Worm (Caenorhabditis elegans) whole organism, L2 larva: ENCODE measurements around the gene ZK512.10.

ENCODE experiments used
- R02D3.7 ChIP-seq: fragments of 150-350 bp; optimal IDR thresholded peaks from 2 replicates; lab custom pipeline; 2014; ENCODE audit warnings: missing biosample characterization, missing genetic modification characterization
- ZK546.5 ChIP-seq: sonication (generic microtip); optimal IDR thresholded peaks from 2 replicates; lab custom pipeline; 2017; ENCODE audit warnings: missing biosample characterization, missing genetic modification characterization
- alr-1 ChIP-seq: fragments of 150-350 bp; optimal IDR thresholded peaks from 2 replicates; lab custom pipeline; 2014; ENCODE audit warnings: missing biosample characterization, missing genetic modification characterization
- blmp-1 ChIP-seq: sonication (generic microtip); optimal IDR thresholded peaks from 2 replicates; lab custom pipeline; 2017; ENCODE audit warnings: missing genetic modification characterization, mild to moderate bottlenecking, missing compliant biosample characterization, antibody characterized with exemption, moderate library complexity; ENCODE audit not compliant: insufficient read depth
- ceh-82 ChIP-seq: fragments of 150-350 bp; optimal IDR thresholded peaks from 2 replicates; lab custom pipeline; 2014; ENCODE audit warnings: missing biosample characterization, missing genetic modification characterization
- crh-2 ChIP-seq: sonication (generic microtip); optimal IDR thresholded peaks from 2 replicates; lab custom pipeline; 2017; ENCODE audit warnings: missing biosample characterization, missing genetic modification characterization
- dmd-4 ChIP-seq: sonication (generic microtip); optimal IDR thresholded peaks from 2 replicates; lab custom pipeline; 2017; ENCODE audit warnings: missing biosample characterization, missing genetic modification characterization
- egl-27 ChIP-seq: sonication (generic microtip); optimal IDR thresholded peaks from 3 replicates; lab custom pipeline; 2017; ENCODE audit warnings: missing biosample characterization, missing genetic modification reagents, missing genetic modification characterization
- elt-3 ChIP-seq: sonication (generic microtip); optimal IDR thresholded peaks from 2 replicates; lab custom pipeline; 2017; ENCODE audit warnings: missing biosample characterization, missing genetic modification characterization
- fos-1 ChIP-seq: fragments of 150-350 bp; optimal IDR thresholded peaks from 2 replicates; lab custom pipeline; 2014; ENCODE audit warnings: missing biosample characterization, missing genetic modification characterization
- gmeb-1 ChIP-seq: fragments of 150-350 bp; optimal IDR thresholded peaks from 2 replicates; lab custom pipeline; 2014; ENCODE audit warnings: missing biosample characterization, missing genetic modification characterization
- lin-13 ChIP-seq: fragments of 150-350 bp; optimal IDR thresholded peaks from 2 replicates; lab custom pipeline; 2014; ENCODE audit warnings: missing biosample characterization, missing genetic modification reagents, missing genetic modification characterization
- lsy-2 ChIP-seq, 2 experiments: fragments of 150-350 bp in 1 of 2; sonication (generic microtip) in 1 of 2; optimal IDR thresholded peaks; 2 replicates each; lab custom pipeline; 2014 to 2017; ENCODE audit warnings: missing biosample characterization in 2 of 2, missing genetic modification characterization in 2 of 2
- mbf-1 ChIP-seq: sonication (generic microtip); optimal IDR thresholded peaks from 2 replicates; lab custom pipeline; 2017; ENCODE audit warnings: missing biosample characterization, missing genetic modification characterization
- mdl-1 ChIP-seq, 2 experiments: fragments of 150-350 bp in 1 of 2; sonication (generic microtip) in 1 of 2; optimal IDR thresholded peaks; 2 replicates each; lab custom pipeline; 2017; ENCODE audit warnings: missing biosample characterization in 2 of 2, missing genetic modification characterization in 2 of 2
- nhr-10 ChIP-seq: sonication (generic microtip); optimal IDR thresholded peaks from 2 replicates; lab custom pipeline; 2017; ENCODE audit warnings: missing biosample characterization, missing genetic modification characterization
- nhr-11 ChIP-seq: fragments of 150-350 bp; optimal IDR thresholded peaks from 2 replicates; lab custom pipeline; 2014; ENCODE audit warnings: missing biosample characterization, missing genetic modification characterization
- nhr-23 ChIP-seq: fragments of 150-350 bp; optimal IDR thresholded peaks from 2 replicates; lab custom pipeline; 2014; ENCODE audit warnings: missing biosample characterization, missing genetic modification reagents, missing genetic modification characterization
- nhr-237 ChIP-seq: fragments of 150-350 bp; optimal IDR thresholded peaks from 2 replicates; lab custom pipeline; 2014; ENCODE audit warnings: missing biosample characterization, missing genetic modification characterization
- nhr-6 ChIP-seq: fragments of 150-350 bp; optimal IDR thresholded peaks from 2 replicates; lab custom pipeline; 2014; ENCODE audit warnings: missing biosample characterization, missing genetic modification characterization
- peb-1 ChIP-seq: fragments of 150-350 bp; optimal IDR thresholded peaks from 2 replicates; lab custom pipeline; 2014; ENCODE audit warnings: missing biosample characterization, missing genetic modification characterization
- skn-1 ChIP-seq: sonication (generic microtip); optimal IDR thresholded peaks from 2 replicates; lab custom pipeline; 2017; ENCODE audit warnings: missing biosample characterization, missing genetic modification characterization
- sma-3 ChIP-seq: sonication (generic microtip); optimal IDR thresholded peaks from 2 replicates; lab custom pipeline; 2016; ENCODE audit warnings: missing genetic modification reagents, missing genetic modification characterization, missing compliant biosample characterization
- sma-9 ChIP-seq, 2 experiments: fragments of 150-350 bp in 1 of 2; sonication (generic microtip) in 1 of 2; optimal IDR thresholded peaks; 2 replicates each; lab custom pipeline; 2014 to 2016; ENCODE audit warnings: missing genetic modification characterization in 2 of 2, mild to moderate bottlenecking in 1 of 2, missing biosample characterization in 1 of 2, missing compliant biosample characterization in 1 of 2, missing genetic modification reagents in 1 of 2, moderate library complexity in 1 of 2
- snpc-4 ChIP-seq: fragments of 150-350 bp; optimal IDR thresholded peaks from 2 replicates; lab custom pipeline; 2014; ENCODE audit warnings: missing biosample characterization, missing genetic modification characterization
- unc-39 ChIP-seq: fragments of 150-350 bp; optimal IDR thresholded peaks from 2 replicates; lab custom pipeline; 2014; ENCODE audit warnings: missing biosample characterization, missing genetic modification characterization
- unc-55 ChIP-seq: fragments of 150-350 bp; sonication (generic microtip); optimal IDR thresholded peaks from 3 replicates; lab custom pipeline; 2014; ENCODE audit warnings: missing biosample characterization, missing genetic modification reagents, missing genetic modification characterization
- unc-62 ChIP-seq: fragments of 150-350 bp; optimal IDR thresholded peaks from 2 replicates; lab custom pipeline; 2014; ENCODE audit warnings: missing biosample characterization, missing genetic modification reagents, missing genetic modification characterization
- zag-1 ChIP-seq: fragments of 150-350 bp; optimal IDR thresholded peaks from 2 replicates; lab custom pipeline; 2014; ENCODE audit warnings: missing biosample characterization, missing genetic modification characterization
- ztf-1 ChIP-seq: fragments of 200-800 bp; sonication (Bioruptor generic); conservative IDR thresholded peaks from 2 replicates; pipeline ENCODE4 v1.3.6; 2022; ENCODE audit warnings: missing genetic modification characterization, missing compliant biosample characterization
- ztf-11 ChIP-seq: sonication (generic microtip); optimal IDR thresholded peaks from 2 replicates; lab custom pipeline; 2017; ENCODE audit warnings: missing biosample characterization, missing genetic modification characterization
- ztf-4 ChIP-seq: fragments of 150-350 bp; optimal IDR thresholded peaks from 2 replicates; lab custom pipeline; 2014; ENCODE audit warnings: missing biosample characterization, missing genetic modification characterization

The ZK512.10 gene

ce11 chrIII:9153809-9154208 lies 23.1 kb downstream of the ZK512.10 start, which contains the start of gene nhl-1:
TSS of gene nhl-1 (minus strand) at chrIII:9153909.
- no peak for TF ChIP-seq zag-1
- no peak for TF ChIP-seq nhr-6 (tag; lab: Kevin White, UChicago)
- TF ChIP-seq ztf-4 (tag; lab: Kevin White, UChicago), result no peak
- no peak for TF ChIP-seq unc-55 (GFP tag; lab: Kevin White, UChicago)
- no peak for TF ChIP-seq alr-1 (tag; lab: Kevin White, UChicago)
- TF ChIP-seq R02D3.7 (tag; lab: Kevin White, UChicago), result no peak
- no peak for TF ChIP-seq nhr-237 (tag; lab: Kevin White, UChicago)
- TF ChIP-seq lin-13 (GFP tag; lab: Kevin White, UChicago), result no peak
- TF ChIP-seq fos-1, result no peak
- no peak for TF ChIP-seq nhr-10 (tag; lab: Kevin White, UChicago)
- no peak for TF ChIP-seq dmd-4 (tag; lab: Kevin White, UChicago)

DNA sequence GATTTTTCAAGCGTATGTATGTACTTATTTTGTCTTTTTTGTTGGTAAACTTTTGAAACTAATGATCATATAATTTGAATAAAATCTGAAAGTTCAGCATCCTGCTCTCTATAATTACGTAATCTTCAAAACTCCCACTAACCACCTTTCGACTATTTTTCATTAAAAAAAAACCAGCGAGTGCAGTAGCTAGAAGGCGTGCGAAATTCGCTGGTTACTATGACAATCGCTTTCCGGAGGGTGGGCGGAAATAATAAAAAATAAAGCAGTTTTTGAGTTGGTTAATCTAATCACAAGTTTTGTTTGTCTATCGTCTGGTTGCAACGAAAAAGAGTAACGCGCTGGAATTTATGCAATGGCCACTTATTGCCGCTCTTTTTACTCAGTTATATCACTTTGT lies 24.1 kb downstream of the ZK512.10 start, which contains the start of gene irld-34:
Gene irld-34, plus strand, starts transcription at position 301 of the 400 bp plus-strand sequence.
- TF ChIP-seq sma-9 (GFP tag; optimal IDR thresholded peaks at IDR 0.05; lab: Kevin White, UChicago) (no peak), sma-9 (tag; optimal IDR thresholded peaks at IDR 0.05; lab: Kevin White, UChicago) (no peak), elt-3 (tag; lab: Kevin White, UChicago) (no peak), peb-1 (tag; lab: Kevin White, UChicago) (no peak)

ce11 chrIII:9161553-9161952 lies 30.9 kb downstream of the ZK512.10 start, which contains the start of gene ptr-9:
TSS of gene ptr-9 (minus strand) at chrIII:9161653.
- TF ChIP-seq zag-1 (no peak), blmp-1 (tag; lab: Kevin White, UChicago) (no peak), ZK546.5 (tag; lab: Kevin White, UChicago) (no peak), peb-1 (tag; lab: Kevin White, UChicago) (no peak), elt-3 (tag; lab: Kevin White, UChicago) (no peak), nhr-6 (tag; lab: Kevin White, UChicago) (no peak), ztf-1 (GFP tag; lab: Robert Waterston, UW) (no peak), nhr-23 (tag; lab: Kevin White, UChicago) (no peak), unc-55 (GFP tag; lab: Kevin White, UChicago) (no peak)

DNA sequence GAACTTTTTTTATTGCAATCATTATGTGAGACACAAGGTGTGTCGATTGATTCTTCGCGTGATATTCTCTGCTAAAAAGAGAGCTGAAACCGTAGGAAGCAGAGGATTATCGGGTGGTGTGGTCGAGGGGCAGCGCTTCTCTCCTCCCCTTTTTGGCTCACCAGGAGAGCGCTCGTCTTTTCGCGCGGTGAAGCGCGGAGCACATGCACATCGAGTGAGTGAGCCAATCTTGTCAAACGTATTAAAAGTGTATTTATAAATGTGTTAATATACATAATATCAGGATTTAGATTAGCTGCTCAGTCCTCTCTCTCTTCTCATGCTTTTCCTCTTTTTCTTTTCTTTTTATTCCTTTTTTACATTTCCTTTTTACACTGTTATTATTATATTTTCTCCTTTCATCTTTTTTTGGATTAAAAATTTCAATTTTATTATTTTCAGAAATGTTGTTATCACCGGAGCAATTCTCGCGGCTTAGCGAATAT lies 32.0 kb downstream of the ZK512.10 start, which contains the start of gene dgk-3:
Gene dgk-3, plus strand, starts transcription at position 435 of the 485 bp plus-strand sequence.
- TF ChIP-seq unc-55 (GFP tag; lab: Kevin White, UChicago), result no peak
- no peak for TF ChIP-seq skn-1 (tag; lab: Kevin White, UChicago)
- no peak for TF ChIP-seq ztf-1 (GFP tag; lab: Robert Waterston, UW)
- TF ChIP-seq egl-27 (tag; lab: Kevin White, UChicago), result no peak
- no peak for TF ChIP-seq gmeb-1
- TF ChIP-seq sma-3, result no peak
- no peak for TF ChIP-seq ceh-82 (tag; lab: Kevin White, UChicago)
- TF ChIP-seq ztf-11 (tag; lab: Kevin White, UChicago), result no peak
- TF ChIP-seq blmp-1 (tag; lab: Kevin White, UChicago), result no peak
- no peak for TF ChIP-seq dmd-4 (tag; lab: Kevin White, UChicago)
- no peak for TF ChIP-seq mdl-1 (tag; optimal IDR thresholded peaks at IDR 0.05; lab: Kevin White, UChicago)

DNA sequence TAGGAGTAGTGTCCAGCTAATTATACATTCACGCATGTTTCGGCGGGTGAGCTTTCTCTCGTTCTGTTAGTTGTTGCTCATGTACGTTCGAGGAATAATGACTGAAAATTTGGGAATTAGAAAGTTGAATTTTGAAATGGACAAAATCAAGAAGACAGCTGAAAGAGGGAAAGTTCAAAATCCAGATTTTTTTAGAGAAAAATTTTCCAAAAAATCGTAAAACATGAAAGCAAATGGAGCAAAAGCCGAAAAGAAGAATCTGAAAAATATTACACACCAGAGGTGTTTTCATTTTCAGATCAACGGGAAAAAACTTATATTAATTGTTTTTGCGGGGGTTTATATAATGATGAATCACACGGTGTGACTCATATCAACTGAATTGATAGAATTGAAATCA lies 42.0 kb downstream of the ZK512.10 start, which contains the start of gene ina-1:
Gene ina-1, minus strand, starts transcription at position 101 of the 400 bp plus-strand sequence.
- no peak for TF ChIP-seq nhr-11 (tag; lab: Kevin White, UChicago)
- no peak for TF ChIP-seq snpc-4 (tag; lab: Kevin White, UChicago)
- TF ChIP-seq peb-1 (tag; lab: Kevin White, UChicago), result no peak
- TF ChIP-seq mbf-1, result no peak
- no peak for TF ChIP-seq crh-2 (tag; lab: Kevin White, UChicago)
- no peak for TF ChIP-seq alr-1 (tag; lab: Kevin White, UChicago)
- no peak for TF ChIP-seq unc-62
- no peak for TF ChIP-seq unc-39 (tag; lab: Kevin White, UChicago)
- no peak for TF ChIP-seq egl-27 (tag; lab: Kevin White, UChicago)
- no peak for TF ChIP-seq ZK546.5 (tag; lab: Kevin White, UChicago)
- TF ChIP-seq mdl-1 (tag; optimal IDR thresholded peaks at IDR 0.05; lab: Kevin White, UChicago), result no peak
- no peak for TF ChIP-seq ztf-1 (GFP tag; lab: Robert Waterston, UW)
- TF ChIP-seq skn-1 (tag; lab: Kevin White, UChicago), result no peak
- TF ChIP-seq lsy-2 (tag; optimal IDR thresholded peaks at IDR 0.05; lab: Kevin White, UChicago), result no peak
- no peak for TF ChIP-seq nhr-10 (tag; lab: Kevin White, UChicago)
